Worm (Caenorhabditis elegans): ENCODE data around the gene F16G10.1.
A peak's percentile ranks its signal among the peaks of the same experiment; 100 is the strongest.

- TF ChIP-seq pha-4 (tag; optimal IDR thresholded peaks at IDR 0.05) = no peak
- no peak for TF ChIP-seq ceh-83 (GFP tag; optimal IDR thresholded peaks at IDR 0.05)
- no peak for TF ChIP-seq blmp-1 (tag; optimal IDR thresholded peaks at IDR 0.05)
- TF ChIP-seq nhr-12 (tag; optimal IDR thresholded peaks at IDR 0.05) = no peak
- TF ChIP-seq unc-62 (GFP tag; optimal IDR thresholded peaks at IDR 0.05) = no peak
- no peak for TF ChIP-seq drap-1 (GFP tag; optimal IDR thresholded peaks at IDR 0.05)
- no peak for TF ChIP-seq nhr-2 (tag; optimal IDR thresholded peaks at IDR 0.05)
- TF ChIP-seq ces-1 (GFP tag; optimal IDR thresholded peaks at IDR 0.05) = peak; percentile 63
- no peak for TF ChIP-seq snpc-4 (tag; optimal IDR thresholded peaks at IDR 0.05)
- no peak for TF ChIP-seq zip-8 (tag; optimal IDR thresholded peaks at IDR 0.05)
- no peak for TF ChIP-seq flh-1 (GFP tag; optimal IDR thresholded peaks at IDR 0.05)
- TF ChIP-seq unc-120 (tag; optimal IDR thresholded peaks at IDR 0.05; ENCODE audit: poor library complexity, severe bottlenecking) = no peak
- no peak for TF ChIP-seq nhr-76 (tag; optimal IDR thresholded peaks at IDR 0.05)
- TF ChIP-seq elt-1 (tag; optimal IDR thresholded peaks at IDR 0.05; ENCODE audit: borderline replicate concordance, insufficient read depth) = no peak
Measured at ce11 chrII:2440312-2440711, 36.2 kb downstream of the F16G10.1 start.

Data from whole organism, mixed stage, embryonic.